Worm (Caenorhabditis elegans): Measurements from ENCODE around the gene cnd-1.

- TF ChIP-seq tab-1 (GFP tag; IDR thresholded peaks at IDR 0.05) (no peak), ref-1 (GFP tag; conservative IDR thresholded peaks at IDR 0.05) (no peak), flt-1 (GFP tag; IDR thresholded peaks at IDR 0.05) (no peak), cog-1 (tag; optimal IDR thresholded peaks at IDR 0.05) (no peak), klf-2 (GFP tag; conservative IDR thresholded peaks at IDR 0.05) (no peak), ztf-29 (GFP tag; IDR thresholded peaks at IDR 0.05) (no peak)
Measured at ce11 chrIII:5291281-5291680, 46.8 kb upstream of the cnd-1 start.

All from whole organism, midembryonic.